Worm (Caenorhabditis elegans) whole organism, mixed stage, embryonic: ENCODE data around the gene clec-265.

Experiments used
- blmp-1 ChIP-seq: fragments of 150-350 bp; optimal IDR thresholded peaks from 2 replicates; lab custom pipeline; 2014; ENCODE audit warnings: missing biosample characterization, missing genetic modification characterization
- mep-1 ChIP-seq: fragments of 150-350 bp; optimal IDR thresholded peaks from 2 replicates; lab custom pipeline; 2017; ENCODE audit warnings: missing biosample characterization, missing genetic modification reagents, missing genetic modification characterization, inconsistent platforms

DNA sequence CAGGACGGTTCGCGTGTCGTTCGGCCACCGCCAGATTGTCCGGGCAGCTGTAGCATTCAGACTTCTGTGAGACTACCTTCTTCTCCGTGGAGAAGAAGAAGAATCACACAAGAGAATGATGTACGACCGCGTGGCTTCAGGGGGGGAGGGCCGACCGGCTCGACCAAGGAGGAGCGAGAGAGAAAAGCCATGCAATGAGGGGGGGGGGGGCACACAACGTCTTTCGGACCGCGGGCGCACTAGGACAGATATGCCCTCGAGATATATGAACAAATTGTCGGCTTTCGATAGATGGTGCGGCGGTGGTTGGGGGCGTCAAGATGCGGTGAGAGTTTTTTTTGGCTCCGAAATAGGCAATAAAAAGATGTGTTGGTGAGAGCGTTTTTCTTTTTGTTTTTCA is 9.0 kb downstream of the clec-265 start:
- TF ChIP-seq blmp-1 (tag; lab: Kevin White, UChicago), result no peak
- no peak for TF ChIP-seq mep-1 (tag; lab: Kevin White, UChicago)
